Fruit fly (Drosophila melanogaster) S2 (cell line): Measurements from ENCODE around the gene CHES-1-like.

Source experiments
- CG8478 ChIP-seq: fragments of >200 bp; optimal IDR thresholded peaks from 2 replicates; lab custom pipeline; 2018
- CTCF ChIP-seq, 2 experiments: fragments of >200 bp; optimal IDR thresholded peaks; 2 replicates each; lab custom pipeline; 2018

DNA sequence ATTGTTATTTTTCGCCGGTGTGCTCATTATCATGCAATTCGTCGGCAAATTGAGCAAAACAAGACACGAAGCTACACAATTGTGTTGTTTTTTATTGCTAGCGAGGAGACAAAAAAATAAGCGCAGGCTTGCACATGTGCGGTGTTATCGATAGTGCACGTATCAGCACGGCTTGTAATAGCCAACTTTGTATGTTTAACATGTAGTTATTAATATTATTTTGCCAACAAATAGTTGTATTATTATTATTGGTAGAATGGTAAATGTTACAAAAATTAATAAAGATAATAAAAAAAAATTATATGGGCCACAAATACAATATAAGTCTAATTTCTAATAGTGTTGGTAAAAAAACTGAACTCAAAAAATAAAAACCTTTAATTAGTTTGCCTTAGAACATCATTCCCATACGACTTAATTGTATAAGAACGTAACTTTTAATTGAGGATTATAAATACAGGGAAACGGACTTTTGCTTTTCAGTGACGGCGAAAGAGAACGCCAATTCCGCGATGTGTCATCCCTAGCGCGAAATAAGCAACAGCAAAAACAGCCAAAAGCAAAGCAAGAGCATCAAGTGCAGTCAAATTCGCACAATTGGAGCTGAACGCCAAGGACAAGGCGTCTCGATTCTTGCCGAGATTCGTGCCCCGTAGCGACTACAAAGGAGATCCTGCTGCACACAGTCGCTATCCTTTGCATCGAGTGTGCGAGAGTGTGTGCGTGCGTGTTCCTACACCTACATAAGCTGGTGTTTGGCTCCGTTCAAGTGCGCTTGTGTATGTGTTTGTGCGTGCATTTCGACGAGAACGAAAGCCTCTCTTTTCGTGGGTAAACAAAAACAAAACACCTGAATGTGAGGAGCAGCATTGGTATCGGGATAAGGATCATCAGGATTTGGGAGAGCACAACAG, 19.3 kb upstream of the CHES-1-like start, which contains the start of the genes NELF-B and CG12155:
- TF ChIP-seq CG8478 (lab: Kevin White, UChicago) (no peak), CTCF (optimal IDR thresholded peaks at IDR 0.05; lab: Kevin White, UChicago) (no peak)
